Worm (Caenorhabditis elegans) whole organism, L4 larva: ENCODE data around the gene lin-15A.

Experiments used
- F37D6.2 ChIP-seq: sonication (generic microtip); optimal IDR thresholded peaks from 2 replicates; lab custom pipeline; 2016; ENCODE audit warnings: mild to moderate bottlenecking, missing genetic modification characterization, missing compliant biosample characterization
- R02D3.7 ChIP-seq: fragments of 150-350 bp; sonication (generic microtip); optimal IDR thresholded peaks from 3 replicates; lab custom pipeline; 2014; ENCODE audit warnings: missing biosample characterization, missing genetic modification characterization
- T20F7.1 ChIP-seq: fragments of 200-800 bp; sonication (Bioruptor generic); optimal IDR thresholded peaks from 2 replicates; lab custom pipeline; 2018; ENCODE audit warnings: mild to moderate bottlenecking, missing genetic modification characterization, missing compliant biosample characterization
- Y105C5A.15 ChIP-seq: fragments of 200-800 bp; sonication (Bioruptor generic); IDR thresholded peaks from 2 replicates; pipeline ENCODE4 v1.3.6; 2022; ENCODE audit warnings: missing genetic modification characterization, missing compliant biosample characterization
- ZK337.2 ChIP-seq: fragments of 200-800 bp; sonication (Bioruptor generic); IDR thresholded peaks from 2 replicates; pipeline ENCODE4 v1.3.6; 2022; ENCODE audit warnings: missing genetic modification reagents, missing genetic modification characterization, missing compliant biosample characterization
- aha-1 ChIP-seq: fragments of 150-350 bp; peaks from one replicate; lab custom pipeline; 2014; ENCODE audit warnings: missing biosample characterization, missing genetic modification characterization
- aly-2 ChIP-seq: sonication (generic microtip); optimal IDR thresholded peaks from 2 replicates; lab custom pipeline; 2018; ENCODE audit warnings: missing biosample characterization, missing genetic modification characterization
- ama-1 ChIP-seq: fragments of 150-350 bp; optimal IDR thresholded peaks from 2 replicates; lab custom pipeline; 2014; ENCODE audit warnings: inconsistent platforms, mixed read lengths
- arid-1 ChIP-seq: fragments of 200-800 bp; sonication (Bioruptor generic); conservative IDR thresholded peaks from 2 replicates; pipeline ENCODE4 v1.3.6; 2022; ENCODE audit warnings: missing genetic modification reagents, missing genetic modification characterization, missing compliant biosample characterization
- attf-4 ChIP-seq: sonication (generic microtip); optimal IDR thresholded peaks from 3 replicates; lab custom pipeline; 2017; ENCODE audit warnings: missing biosample characterization, missing genetic modification characterization
- ceh-32 ChIP-seq: sonication (generic microtip); optimal IDR thresholded peaks from 2 replicates; lab custom pipeline; 2016; ENCODE audit warnings: mild to moderate bottlenecking, missing genetic modification characterization, missing compliant biosample characterization; ENCODE audit not compliant: poor library complexity
- ceh-44 ChIP-seq: fragments of 200-800 bp; sonication (Bioruptor generic); IDR thresholded peaks from 2 replicates; pipeline ENCODE4 v1.3.6; 2022; ENCODE audit warnings: missing genetic modification reagents, missing genetic modification characterization, missing compliant biosample characterization
- daf-16 ChIP-seq, 3 experiments: sonication (generic microtip); optimal IDR thresholded peaks; 2 replicates each; lab custom pipeline; 2016 to 2017; ENCODE audit warnings: missing genetic modification characterization in 3 of 3, missing genetic modification reagents in 3 of 3, mild to moderate bottlenecking in 2 of 3, missing compliant biosample characterization in 2 of 3, missing biosample characterization in 1 of 3, moderate library complexity in 1 of 3
- daf-8 ChIP-seq: fragments of 200-800 bp; sonication (Bioruptor generic); IDR thresholded peaks from 2 replicates; pipeline ENCODE4 v1.3.6; 2022; ENCODE audit warnings: missing genetic modification characterization, missing compliant biosample characterization
- dmd-6 ChIP-seq: fragments of 200-800 bp; sonication (Bioruptor generic); IDR thresholded peaks from 2 replicates; pipeline ENCODE4 v1.3.6; 2022; ENCODE audit warnings: missing genetic modification reagents, missing genetic modification characterization, missing compliant biosample characterization
- dmd-8 ChIP-seq: fragments of 200-800 bp; sonication (Bioruptor generic); IDR thresholded peaks from 2 replicates; pipeline ENCODE4 v1.3.6; 2022; ENCODE audit warnings: missing genetic modification characterization, missing compliant biosample characterization
- egl-43 ChIP-seq: fragments of 200-800 bp; sonication (Bioruptor generic); IDR thresholded peaks from 2 replicates; pipeline ENCODE4 v1.3.6; 2022; ENCODE audit warnings: missing genetic modification reagents, missing genetic modification characterization, missing compliant biosample characterization
- fkh-10 ChIP-seq: fragments of 150-350 bp; optimal IDR thresholded peaks from 2 replicates; lab custom pipeline; 2014; ENCODE audit warnings: missing biosample characterization, missing genetic modification reagents, missing genetic modification characterization
- hmg-1.1 ChIP-seq: fragments of 200-800 bp; sonication (Bioruptor generic); IDR thresholded peaks from 2 replicates; pipeline ENCODE4 v1.3.6; 2022; ENCODE audit warnings: missing genetic modification reagents, missing genetic modification characterization, missing compliant biosample characterization
- lim-7 ChIP-seq: fragments of 200-800 bp; sonication (Bioruptor generic); IDR thresholded peaks from 2 replicates; pipeline ENCODE4 v1.3.6; 2022; ENCODE audit warnings: missing genetic modification characterization, missing compliant biosample characterization
- lin-15B ChIP-seq: fragments of 150-350 bp; sonication (generic microtip); optimal IDR thresholded peaks from 3 replicates; lab custom pipeline; 2014; ENCODE audit warnings: missing biosample characterization, missing genetic modification characterization
- lin-39 ChIP-seq: fragments of 150-350 bp; optimal IDR thresholded peaks from 2 replicates; lab custom pipeline; 2014; ENCODE audit warnings: missing biosample characterization, missing genetic modification reagents, missing genetic modification characterization
- lsy-2 ChIP-seq, 2 experiments: fragments of 150-350 bp in 1 of 2; sonication (generic microtip) in 1 of 2; optimal IDR thresholded peaks; 2 replicates each; lab custom pipeline; 2014 to 2017; ENCODE audit warnings: missing biosample characterization in 2 of 2, missing genetic modification characterization in 2 of 2
- madf-5 ChIP-seq, 2 experiments: fragments of 200-800 bp; sonication (Bioruptor generic); IDR thresholded peaks; 2 replicates each; pipeline ENCODE4 v1.3.6; 2022; ENCODE audit warnings: missing compliant biosample characterization in 2 of 2, missing genetic modification characterization in 2 of 2
- mdt-29 ChIP-seq: fragments of 200-800 bp; sonication (Bioruptor generic); IDR thresholded peaks from 2 replicates; pipeline ENCODE4 v1.3.6; 2022; ENCODE audit warnings: missing genetic modification reagents, missing genetic modification characterization, missing compliant biosample characterization
- nhr-10 ChIP-seq: fragments of 150-350 bp; optimal IDR thresholded peaks from 2 replicates; lab custom pipeline; 2014; ENCODE audit warnings: missing biosample characterization, missing genetic modification characterization
- nhr-102 ChIP-seq: sonication (generic microtip); optimal IDR thresholded peaks from 2 replicates; lab custom pipeline; 2016; ENCODE audit warnings: mild to moderate bottlenecking, missing genetic modification characterization, moderate library complexity, missing compliant biosample characterization
- nhr-25 ChIP-seq: sonication (generic microtip); optimal IDR thresholded peaks from 2 replicates; lab custom pipeline; 2017; ENCODE audit warnings: missing genetic modification characterization, mild to moderate bottlenecking, missing compliant biosample characterization, antibody characterized with exemption, moderate library complexity, borderline replicate concordance; ENCODE audit not compliant: insufficient read depth
- nhr-28 ChIP-seq: fragments of 150-350 bp; optimal IDR thresholded peaks from 2 replicates; lab custom pipeline; 2014; ENCODE audit warnings: missing biosample characterization, missing genetic modification characterization
- nhr-42 ChIP-seq: fragments of 200-800 bp; sonication (Bioruptor generic); IDR thresholded peaks from 2 replicates; pipeline ENCODE4 v1.3.6; 2022; ENCODE audit warnings: missing genetic modification characterization, missing compliant biosample characterization
- nhr-48 ChIP-seq: sonication (generic microtip); optimal IDR thresholded peaks from 2 replicates; lab custom pipeline; 2016; ENCODE audit warnings: mild to moderate bottlenecking, missing genetic modification characterization, missing compliant biosample characterization
- php-3 ChIP-seq: fragments of 200-800 bp; sonication (Bioruptor generic); IDR thresholded peaks from 2 replicates; pipeline ENCODE4 v1.3.6; 2022; ENCODE audit warnings: missing genetic modification reagents, missing genetic modification characterization, missing compliant biosample characterization
- rbr-2 ChIP-seq: sonication (generic microtip); optimal IDR thresholded peaks from 2 replicates; lab custom pipeline; 2016; ENCODE audit warnings: missing genotype, missing genetic modification characterization, missing compliant biosample characterization
- sdz-12 ChIP-seq: fragments of 200-800 bp; sonication (Bioruptor generic); optimal IDR thresholded peaks from 2 replicates; lab custom pipeline; 2018; ENCODE audit warnings: mild to moderate bottlenecking, missing genetic modification characterization, missing compliant biosample characterization
- snpc-1.2 ChIP-seq: fragments of 200-800 bp; sonication (Bioruptor generic); IDR thresholded peaks from 2 replicates; pipeline ENCODE4 v1.3.6; 2022; ENCODE audit warnings: missing genetic modification reagents, missing genetic modification characterization, missing compliant biosample characterization
- spr-3 ChIP-seq: fragments of 200-800 bp; sonication (Bioruptor generic); optimal IDR thresholded peaks from 2 replicates; lab custom pipeline; 2018; ENCODE audit warnings: mild to moderate bottlenecking, missing genetic modification characterization, missing compliant biosample characterization
- unc-62 ChIP-seq, 3 experiments: fragments of 150-350 bp in 1 of 3; sonication (generic microtip); optimal IDR thresholded peaks in 2 of 3; peaks in 1 of 3; 1 replicate in 1 of 3; 2 replicates in 2 of 3; lab custom pipeline; 2014 to 2017; ENCODE audit warnings: missing biosample characterization in 3 of 3, missing genetic modification characterization in 3 of 3, missing genetic modification reagents in 3 of 3, missing genotype in 1 of 3
- zag-1 ChIP-seq: fragments of 150-350 bp; optimal IDR thresholded peaks from 2 replicates; lab custom pipeline; 2014; ENCODE audit warnings: missing biosample characterization, missing genetic modification characterization

The lin-15A gene

ce11 chrX:15707366-15707892, 24.3 kb upstream of the lin-15A start (continued):
- TF ChIP-seq snpc-1.2 (GFP tag; lab: Robert Waterston, UW) (no peak), attf-4 (tag; lab: Kevin White, UChicago) (no peak), Y105C5A.15 (GFP tag; lab: Robert Waterston, UW) (no peak), ZK337.2 (GFP tag; lab: Robert Waterston, UW) (no peak), F37D6.2 (tag; lab: Kevin White, UChicago) (peak; percentile 46), rbr-2 (tag; lab: Kevin White, UChicago) (peak; percentile 90), nhr-10 (peak; percentile 75), sdz-12 (GFP tag; lab: Kevin White, UChicago) (no peak), nhr-102 (tag; lab: Kevin White, UChicago) (peak; percentile 5), R02D3.7 (tag; lab: Kevin White, UChicago) (no peak), nhr-25 (tag; lab: Kevin White, UChicago) (peak; percentile 70), aly-2 (tag; lab: Kevin White, UChicago) (no peak), fkh-10 (peak; percentile 84), hmg-1.1 (GFP tag; lab: Robert Waterston, UW) (peak; percentile 87), ama-1 (lab: Kevin White, UChicago) (no peak), lsy-2 (tag; optimal IDR thresholded peaks at IDR 0.05; lab: Kevin White, UChicago) (peak; percentile 73 to 85), ceh-44 (GFP tag; lab: Robert Waterston, UW) (no peak), zag-1 (tag; lab: Kevin White, UChicago) (no peak), daf-8 (GFP tag; lab: Robert Waterston, UW) (no peak), nhr-42 (0 out of 2 replicates have a peak, but pooled peaks have one; percentile 22), lim-7 (GFP tag; lab: Robert Waterston, UW) (no peak), nhr-48 (tag; lab: Kevin White, UChicago) (peak; percentile 98), aha-1 (tag; lab: Kevin White, UChicago) (peak; percentile 97), nhr-28 (peak; percentile 51), mdt-29 (GFP tag; lab: Robert Waterston, UW) (no peak), unc-62 (GFP tag; optimal IDR thresholded peaks at IDR 0.05 in 1 of 2; lab: Kevin White, UChicago) (peak in 1 of 2 experiments; percentile 98), unc-62 (tag; optimal IDR thresholded peaks at IDR 0.05; lab: Kevin White, UChicago) (no peak), madf-5 (GFP tag; IDR thresholded peaks at IDR 0.05; lab: Robert Waterston, UW) (no peak), lin-39 (tag; lab: Kevin White, UChicago) (no peak), spr-3 (no peak), dmd-8 (GFP tag; lab: Robert Waterston, UW) (no peak), lin-15B (tag; lab: Kevin White, UChicago) (no peak), php-3 (GFP tag; lab: Robert Waterston, UW) (no peak), egl-43 (GFP tag; lab: Robert Waterston, UW) (peak; percentile 88), ceh-32 (tag; lab: Kevin White, UChicago) (no peak), dmd-6 (GFP tag; lab: Robert Waterston, UW) (peak; percentile 95)

- TF ChIP-seq daf-16 (GFP tag; optimal IDR thresholded peaks at IDR 0.05; lab: Kevin White, UChicago) (no peak), daf-16 (tag; optimal IDR thresholded peaks at IDR 0.05; lab: Kevin White, UChicago) (peak; percentile 65), arid-1 (GFP tag; lab: Robert Waterston, UW) (no peak), aly-2 (tag; lab: Kevin White, UChicago) (no peak), unc-62 (GFP tag; optimal IDR thresholded peaks at IDR 0.05 in 1 of 2; lab: Kevin White, UChicago) (peak in 1 of 2 experiments; percentile 56), unc-62 (tag; optimal IDR thresholded peaks at IDR 0.05; lab: Kevin White, UChicago) (no peak), lim-7 (GFP tag; lab: Robert Waterston, UW) (no peak), T20F7.1 (GFP tag; lab: Kevin White, UChicago) (no peak)
Observed at ce11 chrX:15707913-15708312, 23.9 kb upstream of the lin-15A start, which contains the start of gene nhr-48. TSS of gene nhr-48 (plus strand) at chrX:15708213.
